Fruit fly (Drosophila melanogaster): ENCODE data around the gene CG4239.

DNA sequence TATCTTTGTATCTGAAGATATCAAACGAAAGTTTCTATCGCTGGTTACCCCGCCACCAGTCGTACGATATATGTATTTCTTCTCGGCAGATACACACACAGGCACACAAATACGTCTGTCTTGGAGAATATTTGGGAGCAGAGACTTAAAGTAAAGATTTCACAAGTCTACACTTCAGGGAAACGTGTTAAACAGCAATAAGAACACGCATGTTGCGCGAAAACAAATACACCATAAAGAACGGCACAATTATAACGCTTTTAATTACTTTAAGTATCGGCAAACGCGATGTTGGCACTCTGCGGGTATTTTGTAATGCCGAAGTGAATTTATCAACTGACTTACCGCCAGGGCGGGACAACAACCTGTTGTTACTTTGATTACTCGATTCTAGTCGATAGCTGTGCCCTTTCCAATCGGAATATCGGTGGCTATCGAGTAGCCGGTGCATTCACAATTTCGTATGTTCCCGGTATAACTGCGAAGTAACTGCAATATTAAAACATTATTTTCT is 36.9 kb downstream of the CG4239 start, which contains the start of gene AnxB11:
- TF ChIP-seq CG8478 (optimal IDR thresholded peaks at IDR 0.05) (no peak), CTCF (optimal IDR thresholded peaks at IDR 0.05) (no peak)
